Fruit fly (Drosophila melanogaster): Measurements from ENCODE around the gene pum.

The pum gene

dm6 chr3R:9260421-9260973 lies 23.0 kb upstream of the pum start, which contains the start of gene ATP6AP2 (continued):
- no peak for TF ChIP-seq CrebB (tag; optimal IDR thresholded peaks at IDR 0.05)
- peak; percentile 49 for TF ChIP-seq CG9817 (tag; optimal IDR thresholded peaks at IDR 0.05)
- peak; percentile 43 for TF ChIP-seq lbe (GFP tag; optimal IDR thresholded peaks at IDR 0.05)
- TF ChIP-seq CG3838 (GFP tag; optimal IDR thresholded peaks at IDR 0.05), result no peak
- no peak for TF ChIP-seq cg (GFP tag; optimal IDR thresholded peaks at IDR 0.05)
- no peak for TF ChIP-seq esg (GFP tag; conservative IDR thresholded peaks at IDR 0.05)
- peak; percentile 40 for TF ChIP-seq scrt (GFP tag; optimal IDR thresholded peaks at IDR 0.05)
- TF ChIP-seq CG7556 (GFP tag; optimal IDR thresholded peaks at IDR 0.05), result peak; percentile 33
- no peak for TF ChIP-seq Dip2 (GFP tag; IDR thresholded peaks at IDR 0.05)
- TF ChIP-seq gem (tag; optimal IDR thresholded peaks at IDR 0.05), result no peak
- no peak for TF ChIP-seq sd (tag; optimal IDR thresholded peaks at IDR 0.05)
- peak; percentile 50 for TF ChIP-seq CG18764 (GFP tag; optimal IDR thresholded peaks at IDR 0.05)
- TF ChIP-seq gcm (GFP tag; optimal IDR thresholded peaks at IDR 0.05), result peak; percentile 13
- TF ChIP-seq CG14667 (GFP tag; IDR thresholded peaks at IDR 0.05), result no peak
- TF ChIP-seq D (optimal IDR thresholded peaks at IDR 0.05), result no peak
- no peak for TF ChIP-seq D (GFP tag; optimal IDR thresholded peaks at IDR 0.05)
- peak; percentile 76; the same call in 2 of the 3 replicates for TF ChIP-seq CG14860 (GFP tag; IDR thresholded peaks at IDR 0.05; ENCODE audit: partially characterized antibody)
- TF ChIP-seq grn (GFP tag; optimal IDR thresholded peaks at IDR 0.05), result no peak
- TF ChIP-seq Gsc (GFP tag; IDR thresholded peaks at IDR 0.05), result no peak
- no peak for TF ChIP-seq Rx (GFP tag; IDR thresholded peaks at IDR 0.05)
- TF ChIP-seq CG17829 (tag; optimal IDR thresholded peaks at IDR 0.05), result peak; percentile 76
- no peak for TF ChIP-seq Deaf1 (tag; optimal IDR thresholded peaks at IDR 0.05)
- no peak for TF ChIP-seq Jarid2 (GFP tag; optimal IDR thresholded peaks at IDR 0.05)
- TF ChIP-seq CG12744 (GFP tag; optimal IDR thresholded peaks at IDR 0.05), result no peak
- TF ChIP-seq Fer3 (tag; optimal IDR thresholded peaks at IDR 0.05), result peak; percentile 64
- TF ChIP-seq eyg (GFP tag; optimal IDR thresholded peaks at IDR 0.05), result no peak
- peak; percentile 65 for TF ChIP-seq CG2120 (GFP tag; optimal IDR thresholded peaks at IDR 0.05)
- TF ChIP-seq cad (GFP tag; optimal IDR thresholded peaks at IDR 0.05), result no peak
- TF ChIP-seq CG7786 (GFP tag; optimal IDR thresholded peaks at IDR 0.05), result no peak
- no peak for TF ChIP-seq prd (optimal IDR thresholded peaks at IDR 0.05)
- TF ChIP-seq prd (GFP tag; IDR thresholded peaks at IDR 0.05), result 0 out of 3 replicates have a peak, but pooled peaks have one; percentile 32
- TF ChIP-seq odd (GFP tag; optimal IDR thresholded peaks at IDR 0.05), result no peak
- TF ChIP-seq gfzf (GFP tag; optimal IDR thresholded peaks at IDR 0.05), result peak; percentile 5
- no peak for TF ChIP-seq CG11695 (GFP tag; IDR thresholded peaks at IDR 0.05)
- TF ChIP-seq H15 (GFP tag; IDR thresholded peaks at IDR 0.05), result peak; percentile 52; the same call in 1 of the 3 replicates
- peak; percentile 79 for TF ChIP-seq CG2712 (tag; optimal IDR thresholded peaks at IDR 0.05)
- TF ChIP-seq CG3281 (GFP tag; optimal IDR thresholded peaks at IDR 0.05), result peak; percentile 60
- no peak for TF ChIP-seq CG12236 (GFP tag; optimal IDR thresholded peaks at IDR 0.05)
- peak; percentile 6 for TF ChIP-seq fd96Cb (tag; optimal IDR thresholded peaks at IDR 0.05)
- peak; percentile 49 for TF ChIP-seq CG3995 (GFP tag; optimal IDR thresholded peaks at IDR 0.05)
- no peak for TF ChIP-seq yki (optimal IDR thresholded peaks at IDR 0.05)
- peak; percentile 79 for TF ChIP-seq HLH4C (GFP tag; IDR thresholded peaks at IDR 0.05; ENCODE audit: partially characterized antibody)
- TF ChIP-seq dan (GFP tag; IDR thresholded peaks at IDR 0.05), result no peak
- peak; percentile 5 for TF ChIP-seq ftz-f1 (GFP tag; optimal IDR thresholded peaks at IDR 0.05)
- no peak for TF ChIP-seq pros (GFP tag; optimal IDR thresholded peaks at IDR 0.05)
- peak; percentile 27 for TF ChIP-seq CG4820 (GFP tag; optimal IDR thresholded peaks at IDR 0.05)
- peak; percentile 68 for TF ChIP-seq CG4617 (GFP tag; optimal IDR thresholded peaks at IDR 0.05; ENCODE audit: borderline replicate concordance)
- TF ChIP-seq CG2875 (GFP tag; optimal IDR thresholded peaks at IDR 0.05), result peak; percentile 19
- no peak for TF ChIP-seq CG11723 (GFP tag; optimal IDR thresholded peaks at IDR 0.05)
- TF ChIP-seq CG14441 (GFP tag; IDR thresholded peaks at IDR 0.05), result no peak
- TF ChIP-seq dmrt11E (tag; optimal IDR thresholded peaks at IDR 0.05), result peak; percentile 29
